Fruit fly (Drosophila melanogaster): ENCODE data around the gene CG5854.
A peak's percentile ranks its signal among the peaks of the same experiment; 100 is the strongest.

- TF ChIP-seq CG12768 (GFP tag; optimal IDR thresholded peaks at IDR 0.05), result no peak
- no peak for TF ChIP-seq ovo (GFP tag; optimal IDR thresholded peaks at IDR 0.05)
- TF ChIP-seq Clk (GFP tag; optimal IDR thresholded peaks at IDR 0.05), result no peak
- TF ChIP-seq CG11617 (GFP tag; optimal IDR thresholded peaks at IDR 0.05), result no peak
- TF ChIP-seq Hr96 (GFP tag; optimal IDR thresholded peaks at IDR 0.05), result no peak
- peak; percentile 10 for TF ChIP-seq kay (GFP tag; ENCODE audit: borderline replicate concordance)
- no peak for TF ChIP-seq cnc (optimal IDR thresholded peaks at IDR 0.05)
- peak; percentile 64 for TF ChIP-seq bab1 (GFP tag; optimal IDR thresholded peaks at IDR 0.05)
- TF ChIP-seq CG5204 (GFP tag; optimal IDR thresholded peaks at IDR 0.05), result no peak
- TF ChIP-seq tj (GFP tag; optimal IDR thresholded peaks at IDR 0.05), result no peak
- TF ChIP-seq CG33017 (tag; optimal IDR thresholded peaks at IDR 0.05), result peak; percentile 47
Observed at dm6 chr3R:23888273-23889220, 45.2 kb upstream of the CG5854 start.
